Worm (Caenorhabditis elegans): Measurements from ENCODE around the gene cec-2.

cec-2 gene

DNA sequence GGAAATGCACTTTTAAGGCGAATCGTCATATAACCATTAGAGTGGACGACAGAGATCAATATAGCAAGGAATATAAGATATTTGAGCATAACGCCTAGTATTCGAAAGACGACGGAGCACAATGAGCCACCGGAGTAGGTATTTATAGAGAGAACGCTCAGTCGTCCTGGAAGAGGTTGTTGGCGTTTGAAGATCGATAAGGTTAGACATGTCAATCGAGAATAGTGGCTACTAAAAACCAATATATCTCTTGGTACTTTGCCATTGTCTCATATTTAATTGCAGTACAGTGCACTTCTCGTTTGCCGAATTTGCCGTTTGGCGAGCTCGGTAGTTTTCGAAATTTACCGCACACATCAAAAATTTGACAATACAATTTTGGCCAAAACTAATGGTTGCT lies 37.5 kb downstream of the cec-2 start, which contains the start of gene dsl-1:
dsl-1 (minus strand) TSS at position 101 of the 400 bp plus-strand sequence.
- TF ChIP-seq nhr-129 (tag; optimal IDR thresholded peaks at IDR 0.05) (no peak), mab-5 (tag; optimal IDR thresholded peaks at IDR 0.05) (no peak), C34F6.9 (tag; optimal IDR thresholded peaks at IDR 0.05) (no peak), ztf-11 (tag; optimal IDR thresholded peaks at IDR 0.05) (no peak), nhr-77 (tag; optimal IDR thresholded peaks at IDR 0.05) (no peak), ceh-16 (tag; optimal IDR thresholded peaks at IDR 0.05) (no peak), sem-4 (tag; optimal IDR thresholded peaks at IDR 0.05) (no peak), unc-39 (tag; optimal IDR thresholded peaks at IDR 0.05) (no peak), unc-55 (GFP tag; optimal IDR thresholded peaks at IDR 0.05) (no peak), ZK546.5 (tag; optimal IDR thresholded peaks at IDR 0.05) (no peak), mdl-1 (tag; optimal IDR thresholded peaks at IDR 0.05) (no peak), nhr-21 (tag; optimal IDR thresholded peaks at IDR 0.05) (no peak), unc-62 (GFP tag; optimal IDR thresholded peaks at IDR 0.05) (no peak), Y55F3AM.14 (GFP tag; optimal IDR thresholded peaks at IDR 0.05) (no peak), crh-2 (tag; optimal IDR thresholded peaks at IDR 0.05) (no peak), nhr-12 (tag; optimal IDR thresholded peaks at IDR 0.05) (no peak), R02D3.7 (tag; optimal IDR thresholded peaks at IDR 0.05) (no peak), nhr-25 (tag; optimal IDR thresholded peaks at IDR 0.05) (no peak), nhr-237 (tag; optimal IDR thresholded peaks at IDR 0.05) (no peak)

- TF ChIP-seq ztf-4 (tag; optimal IDR thresholded peaks at IDR 0.05) (no peak), nhr-237 (tag; optimal IDR thresholded peaks at IDR 0.05) (no peak), gmeb-1 (tag; optimal IDR thresholded peaks at IDR 0.05) (no peak), aly-2 (tag; optimal IDR thresholded peaks at IDR 0.05) (no peak), Y55F3AM.14 (GFP tag; optimal IDR thresholded peaks at IDR 0.05) (no peak)
Observed at ce11 chrIV:1209320-1209719, 38.8 kb downstream of the cec-2 start.

DNA sequence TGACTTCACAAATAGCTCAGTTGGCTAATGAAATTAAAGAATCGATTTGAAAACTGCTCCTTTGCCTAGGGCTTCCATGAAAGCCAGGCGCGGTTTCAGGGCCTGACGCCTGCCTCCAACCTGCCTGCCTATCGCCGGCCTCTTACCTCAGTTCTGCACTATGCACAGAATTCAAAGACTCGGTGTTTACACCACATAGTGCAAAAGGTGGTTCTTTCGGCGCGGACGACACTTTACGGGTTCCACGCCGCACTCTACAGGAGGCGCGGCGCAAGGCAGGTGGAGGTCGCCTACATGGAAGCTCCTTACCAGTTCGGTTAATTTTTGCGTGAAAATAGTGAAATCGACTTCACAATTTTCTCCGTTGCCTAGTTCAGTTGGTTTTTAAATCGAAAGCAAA lies 39.3 kb downstream of the cec-2 start:
- no peak for TF ChIP-seq R02D3.7 (tag; optimal IDR thresholded peaks at IDR 0.05)
- TF ChIP-seq skn-1 (tag; optimal IDR thresholded peaks at IDR 0.05): no peak
- no peak for TF ChIP-seq mab-5 (tag; optimal IDR thresholded peaks at IDR 0.05)
- TF ChIP-seq gmeb-1 (tag; optimal IDR thresholded peaks at IDR 0.05): no peak

- TF ChIP-seq snpc-4 (tag; optimal IDR thresholded peaks at IDR 0.05) (peak; percentile 62), fos-1 (tag; optimal IDR thresholded peaks at IDR 0.05) (peak; percentile 78), nhr-12 (tag; optimal IDR thresholded peaks at IDR 0.05) (no peak), lsy-2 (tag; optimal IDR thresholded peaks at IDR 0.05) (no peak)
Observed at ce11 chrIV:1211902-1212301, 41.4 kb downstream of the cec-2 start.

DNA sequence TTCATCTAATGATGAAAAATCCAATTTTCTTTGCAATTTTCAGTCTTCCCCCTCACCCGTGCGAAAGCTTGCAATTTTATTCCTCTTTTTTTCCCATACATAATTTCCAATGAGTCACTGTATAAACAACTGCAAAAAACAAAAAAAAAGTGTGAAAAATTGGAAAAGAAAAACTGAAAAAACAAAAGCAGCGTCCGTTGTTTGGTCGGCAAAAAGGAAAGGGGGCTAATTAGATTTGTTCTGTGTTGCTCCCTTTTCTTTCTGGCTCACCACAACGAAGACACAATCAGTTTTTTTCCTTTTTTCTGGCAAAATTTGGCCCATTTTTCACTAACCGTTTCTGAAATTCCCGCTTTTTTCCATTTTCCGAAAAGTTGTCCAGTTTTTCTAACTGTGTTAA lies 41.8 kb downstream of the cec-2 start:
- no peak for TF ChIP-seq aly-2 (tag; optimal IDR thresholded peaks at IDR 0.05)
- no peak for TF ChIP-seq R02D3.7 (tag; optimal IDR thresholded peaks at IDR 0.05)
- no peak for TF ChIP-seq C34F6.9 (tag; optimal IDR thresholded peaks at IDR 0.05)
- TF ChIP-seq unc-39 (tag; optimal IDR thresholded peaks at IDR 0.05): no peak
- no peak for TF ChIP-seq nhr-6 (tag; optimal IDR thresholded peaks at IDR 0.05)
- no peak for TF ChIP-seq egl-27 (tag; optimal IDR thresholded peaks at IDR 0.05)
- no peak for TF ChIP-seq elt-1 (tag; optimal IDR thresholded peaks at IDR 0.05)
- TF ChIP-seq crh-2 (tag; optimal IDR thresholded peaks at IDR 0.05): no peak
- no peak for TF ChIP-seq sma-3 (GFP tag; optimal IDR thresholded peaks at IDR 0.05)
- no peak for TF ChIP-seq ama-1 (optimal IDR thresholded peaks at IDR 0.05)
- no peak for TF ChIP-seq nhr-11 (tag; optimal IDR thresholded peaks at IDR 0.05)
- TF ChIP-seq ztf-1 (GFP tag; conservative IDR thresholded peaks at IDR 0.05): no peak
- no peak for TF ChIP-seq ztf-11 (tag; optimal IDR thresholded peaks at IDR 0.05)
- no peak for TF ChIP-seq nhr-21 (tag; optimal IDR thresholded peaks at IDR 0.05)
- TF ChIP-seq gmeb-1 (tag; optimal IDR thresholded peaks at IDR 0.05): no peak

- TF ChIP-seq nhr-25 (tag; optimal IDR thresholded peaks at IDR 0.05) (no peak), aly-2 (tag; optimal IDR thresholded peaks at IDR 0.05) (no peak), snpc-4 (tag; optimal IDR thresholded peaks at IDR 0.05) (no peak), ztf-4 (tag; optimal IDR thresholded peaks at IDR 0.05) (no peak), dmd-4 (tag; optimal IDR thresholded peaks at IDR 0.05) (no peak), ceh-16 (tag; optimal IDR thresholded peaks at IDR 0.05) (no peak), C34F6.9 (tag; optimal IDR thresholded peaks at IDR 0.05) (peak; percentile 38), nhr-129 (tag; optimal IDR thresholded peaks at IDR 0.05) (peak; percentile 38), unc-55 (GFP tag; optimal IDR thresholded peaks at IDR 0.05) (peak; percentile 38), lin-11 (tag; optimal IDR thresholded peaks at IDR 0.05) (peak; percentile 49), ceh-82 (tag; optimal IDR thresholded peaks at IDR 0.05) (no peak), lsy-2 (tag; optimal IDR thresholded peaks at IDR 0.05) (peak in 1 of 2 experiments; percentile 31)
Observed at ce11 chrIV:1213192-1213591, 42.7 kb downstream of the cec-2 start.
